Worm (Caenorhabditis elegans) whole organism, L3 larva: Measurements from ENCODE around the gene epc-1.

Source experiments
- nhr-11 ChIP-seq: fragments of 150-350 bp; optimal IDR thresholded peaks from 2 replicates; lab custom pipeline; 2014; ENCODE audit warnings: missing biosample characterization, missing genetic modification characterization
- nhr-12 ChIP-seq: fragments of 150-350 bp; optimal IDR thresholded peaks from 2 replicates; lab custom pipeline; 2014; ENCODE audit warnings: missing biosample characterization, missing genetic modification characterization
- nhr-77 ChIP-seq: fragments of 150-350 bp; optimal IDR thresholded peaks from 2 replicates; lab custom pipeline; 2014; ENCODE audit warnings: missing biosample characterization, missing genetic modification characterization
- unc-62 ChIP-seq: fragments of 150-350 bp; sonication (generic microtip); optimal IDR thresholded peaks from 4 replicates; lab custom pipeline; 2014; ENCODE audit warnings: missing biosample characterization, missing genetic modification reagents, missing genetic modification characterization

ce11 chrIII:12585842-12586241, 22.5 kb downstream of the epc-1 start:
- TF ChIP-seq nhr-77 (no peak), unc-62 (GFP tag; lab: Kevin White, UChicago) (no peak), nhr-11 (tag; lab: Kevin White, UChicago) (no peak), nhr-12 (tag; lab: Kevin White, UChicago) (no peak)
